Worm (Caenorhabditis elegans) whole organism, L3 larva: ENCODE measurements around the gene mdt-9.
"Not testable (repeated sequence)": the region's sequence is repeated elsewhere in the genome, so short reads cannot be mapped to it uniquely, and the experiment has no call there.

Source experiments
- ama-1 ChIP-seq: fragments of 150-350 bp; optimal IDR thresholded peaks from 2 replicates; lab custom pipeline; 2018
- daf-12 ChIP-seq: fragments of 150-350 bp; optimal IDR thresholded peaks from 2 replicates; lab custom pipeline; 2014; ENCODE audit warnings: missing biosample characterization, missing genetic modification reagents, missing genetic modification characterization
- egl-27 ChIP-seq: sonication (generic microtip); optimal IDR thresholded peaks from 4 replicates; lab custom pipeline; 2017; ENCODE audit warnings: missing biosample characterization, missing genetic modification reagents, missing genetic modification characterization
- elt-1 ChIP-seq: fragments of 150-350 bp; optimal IDR thresholded peaks from 2 replicates; lab custom pipeline; 2014; ENCODE audit warnings: missing biosample characterization, missing genetic modification characterization
- eor-1 ChIP-seq, 2 experiments: fragments of 150-350 bp; optimal IDR thresholded peaks; 2 replicates each; lab custom pipeline; 2014 to 2018; ENCODE audit warnings: missing biosample characterization in 2 of 2, missing genetic modification characterization in 2 of 2
- fkh-10 ChIP-seq: sonication (generic microtip); optimal IDR thresholded peaks from 2 replicates; lab custom pipeline; 2017; ENCODE audit warnings: missing biosample characterization, missing genetic modification reagents, missing genetic modification characterization
- hmg-11 ChIP-seq: sonication (generic microtip); optimal IDR thresholded peaks from 2 replicates; lab custom pipeline; 2016; ENCODE audit warnings: missing genetic modification characterization, missing compliant biosample characterization
- lin-15B ChIP-seq: fragments of 150-350 bp; optimal IDR thresholded peaks from 2 replicates; lab custom pipeline; 2014; ENCODE audit warnings: missing biosample characterization, missing genetic modification characterization
- lin-39 ChIP-seq: fragments of 150-350 bp; optimal IDR thresholded peaks from 2 replicates; lab custom pipeline; 2018; ENCODE audit warnings: missing biosample characterization, missing genetic modification reagents, missing genetic modification characterization
- nfya-1 ChIP-seq: sonication (generic microtip); optimal IDR thresholded peaks from 2 replicates; lab custom pipeline; 2017; ENCODE audit warnings: missing genetic modification characterization, mild to moderate bottlenecking, missing compliant biosample characterization, antibody characterized with exemption, moderate library complexity; ENCODE audit not compliant: insufficient read depth
- nhr-11 ChIP-seq: fragments of 150-350 bp; optimal IDR thresholded peaks from 2 replicates; lab custom pipeline; 2014; ENCODE audit warnings: missing biosample characterization, missing genetic modification characterization
- nhr-237 ChIP-seq: fragments of 150-350 bp; optimal IDR thresholded peaks from 2 replicates; lab custom pipeline; 2014; ENCODE audit warnings: missing biosample characterization, missing genetic modification characterization
- nhr-25 ChIP-seq: sonication (generic microtip); optimal IDR thresholded peaks from 2 replicates; lab custom pipeline; 2017; ENCODE audit warnings: missing biosample characterization, missing genetic modification characterization
- nhr-76 ChIP-seq: fragments of 150-350 bp; sonication (generic microtip); optimal IDR thresholded peaks from 5 replicates; lab custom pipeline; 2014; ENCODE audit warnings: missing biosample characterization, missing genetic modification characterization
- pha-4 ChIP-seq: fragments of 150-350 bp; optimal IDR thresholded peaks from 2 replicates; lab custom pipeline; 2014; ENCODE audit warnings: missing biosample characterization, missing genetic modification reagents, missing genetic modification characterization
- sea-2 ChIP-seq: fragments of 150-350 bp; sonication (generic microtip); optimal IDR thresholded peaks from 4 replicates; lab custom pipeline; 2014; ENCODE audit warnings: missing biosample characterization, missing genetic modification reagents, missing genetic modification characterization
- skn-1 ChIP-seq: fragments of 150-350 bp; optimal IDR thresholded peaks from 2 replicates; lab custom pipeline; 2014; ENCODE audit warnings: missing biosample characterization, missing genetic modification characterization
- snpc-4 ChIP-seq: fragments of 150-350 bp; optimal IDR thresholded peaks from 2 replicates; lab custom pipeline; 2014; ENCODE audit warnings: missing biosample characterization, missing genetic modification characterization
- tbx-2 ChIP-seq: sonication (generic microtip); optimal IDR thresholded peaks from 2 replicates; lab custom pipeline; 2016; ENCODE audit warnings: mild to moderate bottlenecking, missing genetic modification characterization, missing compliant biosample characterization
- unc-39 ChIP-seq: sonication (generic microtip); optimal IDR thresholded peaks from 4 replicates; lab custom pipeline; 2017; ENCODE audit warnings: missing biosample characterization, missing genetic modification characterization
- zag-1 ChIP-seq: fragments of 150-350 bp; optimal IDR thresholded peaks from 2 replicates; lab custom pipeline; 2014; ENCODE audit warnings: missing biosample characterization, missing genetic modification characterization

mdt-9 gene

DNA sequence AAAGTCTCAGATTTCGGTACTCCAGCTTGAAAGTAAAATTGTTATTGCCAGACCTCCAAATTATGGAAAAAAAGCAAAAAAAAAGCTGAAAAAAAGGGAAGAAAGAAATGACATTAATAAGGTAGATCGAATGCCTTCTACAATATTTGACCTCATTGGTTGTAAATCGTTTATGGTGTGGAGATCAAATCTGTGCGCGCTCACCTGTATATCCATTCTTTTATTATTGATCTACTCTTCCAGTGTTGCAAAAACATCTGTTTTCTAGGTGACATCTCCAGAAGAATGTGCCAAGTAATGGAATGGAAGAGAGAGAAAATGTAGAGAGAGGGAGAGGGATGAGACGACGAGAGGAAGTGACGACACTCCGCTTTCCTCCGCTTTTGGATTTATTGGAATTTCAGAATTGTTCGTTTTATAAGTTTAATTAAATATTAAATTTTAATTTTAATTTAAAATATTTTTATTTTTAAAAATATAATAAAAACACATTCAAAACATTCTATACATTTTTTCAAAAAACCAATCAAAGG, 29.6 kb downstream of the mdt-9 start, which contains the start of the genes pik-1 and aptf-2:
Gene pik-1, plus strand, starts transcription at position 303 of the 533 bp plus-strand sequence.
Gene aptf-2, minus strand, starts transcription at position 313 of the 533 bp plus-strand sequence.
- TF ChIP-seq pha-4 (tag; lab: Kevin White, UChicago) = peak; percentile 47
- no peak for TF ChIP-seq nfya-1 (tag; lab: Kevin White, UChicago)
- no peak for TF ChIP-seq ama-1
- TF ChIP-seq egl-27 (tag; lab: Kevin White, UChicago) = no peak
- TF ChIP-seq hmg-11 = peak; percentile 8
- TF ChIP-seq, all 47 proteins: peak for 2

DNA sequence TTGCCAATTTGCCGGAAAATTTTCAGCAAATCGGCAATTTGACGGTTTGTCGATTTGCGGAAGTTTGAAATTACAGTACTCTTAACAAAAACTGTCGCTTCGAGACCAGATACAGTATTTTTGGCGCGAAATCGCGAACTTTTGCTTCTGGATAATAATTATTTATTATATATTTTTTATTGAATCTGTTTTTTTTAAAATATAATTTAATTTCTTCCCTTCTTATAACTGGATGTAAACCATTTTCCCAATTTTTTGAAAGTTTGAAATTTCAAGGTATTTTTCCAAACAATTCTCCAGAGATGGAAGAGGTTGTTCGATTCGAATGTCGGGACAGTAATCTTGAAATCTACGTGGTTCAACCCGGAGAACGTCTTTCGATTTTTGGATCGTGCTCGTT, 36.0 kb downstream of the mdt-9 start, which contains the start of gene nol-9:
Gene nol-9, plus strand, starts transcription at position 301 of the 400 bp plus-strand sequence.
- no peak for TF ChIP-seq elt-1 (tag; lab: Kevin White, UChicago)
- TF ChIP-seq unc-39 (tag; lab: Kevin White, UChicago) = no peak
- no peak for TF ChIP-seq skn-1
- TF ChIP-seq tbx-2 = no peak
- TF ChIP-seq nhr-11 = no peak
- no peak for TF ChIP-seq nhr-237

DNA sequence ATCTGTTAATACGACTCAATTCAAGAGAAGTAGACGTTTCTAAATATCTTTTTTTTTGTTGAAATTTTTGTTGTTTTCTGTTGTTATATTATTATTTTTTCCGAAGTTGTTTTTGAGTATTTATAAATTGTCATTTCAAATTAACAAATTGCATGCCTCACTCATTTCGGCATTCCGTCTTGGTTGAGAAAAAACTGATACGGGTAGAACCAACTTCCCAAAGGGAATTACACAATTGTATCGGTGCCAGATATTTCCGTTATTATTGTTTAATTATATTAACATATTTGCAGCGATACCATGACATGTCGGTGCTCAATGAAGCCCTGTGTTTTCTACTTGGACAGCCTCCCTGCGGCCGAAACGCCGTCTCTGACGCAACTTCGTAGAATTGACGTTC, 43.1 kb downstream of the mdt-9 start, which contains the start of gene K09B11.4:
Gene K09B11.4, plus strand, starts transcription at position 301 of the 400 bp plus-strand sequence.
- TF ChIP-seq sea-2 (GFP tag; lab: Kevin White, UChicago) (no peak), lin-15B (tag; lab: Kevin White, UChicago) (no peak), eor-1 (tag; optimal IDR thresholded peaks at IDR 0.05; lab: Kevin White, UChicago) (no peak), skn-1 (no peak), nhr-76 (tag; lab: Kevin White, UChicago) (no peak), elt-1 (tag; lab: Kevin White, UChicago) (no peak), lin-39 (no peak), fkh-10 (GFP tag; lab: Kevin White, UChicago) (no peak), zag-1 (tag; lab: Kevin White, UChicago) (no peak)

DNA sequence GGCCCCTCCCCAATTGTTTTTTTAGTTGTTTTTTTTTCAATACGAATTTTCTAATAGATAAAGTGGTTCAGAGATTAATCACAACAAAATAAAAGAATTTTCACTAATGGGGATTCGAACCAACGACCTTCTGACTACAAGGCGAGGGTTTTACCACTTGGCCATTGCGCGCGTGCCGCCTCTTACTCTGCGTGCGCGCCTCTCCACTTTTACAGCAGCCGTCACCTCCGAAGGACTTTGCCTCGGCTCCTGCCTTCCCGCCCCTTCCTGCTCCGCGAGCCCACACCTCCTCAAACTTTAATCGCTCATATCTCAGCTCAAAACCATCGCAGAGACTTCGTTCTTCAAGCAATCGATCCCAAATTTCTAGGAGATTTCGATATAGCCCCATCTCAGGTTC, 44.0 kb downstream of the mdt-9 start:
- peak; percentile 65 for TF ChIP-seq snpc-4 (tag; lab: Kevin White, UChicago)

DNA sequence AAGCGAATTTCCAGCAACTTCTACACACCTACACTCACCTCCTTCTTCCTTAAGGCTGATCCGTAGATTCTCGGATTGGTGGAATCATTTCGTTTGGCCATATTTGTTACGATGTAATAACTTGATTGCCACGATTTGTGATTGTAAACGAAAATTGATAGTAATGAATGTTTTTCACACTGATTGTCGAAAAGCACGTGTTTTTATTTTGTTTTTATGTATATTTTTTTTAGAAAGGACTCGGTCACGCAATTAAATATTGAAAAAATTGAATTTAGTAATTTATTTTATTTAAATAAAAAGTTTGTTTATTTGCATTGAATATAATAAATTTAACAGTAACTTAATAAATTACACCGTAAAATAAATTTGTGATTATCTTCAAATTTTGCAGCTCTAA, 47.7 kb downstream of the mdt-9 start, which contains the start of gene K09B11.5:
Gene K09B11.5, minus strand, starts transcription at position 101 of the 400 bp plus-strand sequence.
- not testable (repeated sequence) for TF ChIP-seq hmg-11; nhr-25 (tag; lab: Kevin White, UChicago); daf-12 (tag; lab: Kevin White, UChicago)
